Worm (Caenorhabditis elegans): Measurements from ENCODE around the gene C03H5.3.

The C03H5.3 gene

ce11 chrII:423086-423485 is 37.2 kb downstream of the C03H5.3 start, which contains the start of gene C24H12.8:
Gene C24H12.8 (minus strand): TSS chrII:423186.
- TF ChIP-seq nhr-21 (tag; optimal IDR thresholded peaks at IDR 0.05) (no peak), dmd-4 (tag; optimal IDR thresholded peaks at IDR 0.05) (no peak), mbf-1 (tag; optimal IDR thresholded peaks at IDR 0.05) (no peak), sem-4 (tag; optimal IDR thresholded peaks at IDR 0.05) (no peak)

ce11 chrII:437279-437678 is 51.4 kb downstream of the C03H5.3 start:
- no peak for TF ChIP-seq nhr-237 (tag; optimal IDR thresholded peaks at IDR 0.05)
- TF ChIP-seq lin-11 (tag; optimal IDR thresholded peaks at IDR 0.05), result no peak
- no peak for TF ChIP-seq lsy-2 (tag; optimal IDR thresholded peaks at IDR 0.05)
- no peak for TF ChIP-seq mbf-1 (tag; optimal IDR thresholded peaks at IDR 0.05)
- no peak for TF ChIP-seq snpc-4 (tag; optimal IDR thresholded peaks at IDR 0.05)
- TF ChIP-seq ceh-82 (tag; optimal IDR thresholded peaks at IDR 0.05), result no peak
- TF ChIP-seq dmd-4 (tag; optimal IDR thresholded peaks at IDR 0.05), result no peak
- TF ChIP-seq nhr-25 (tag; optimal IDR thresholded peaks at IDR 0.05), result no peak
- TF ChIP-seq zag-1 (tag; optimal IDR thresholded peaks at IDR 0.05), result no peak
- no peak for TF ChIP-seq nhr-11 (tag; optimal IDR thresholded peaks at IDR 0.05)
- TF ChIP-seq mab-5 (tag; optimal IDR thresholded peaks at IDR 0.05), result no peak
